Worm (Caenorhabditis elegans) whole organism, dauer: ENCODE results near the gene srx-10.

Experiments used
- unc-62 ChIP-seq: sonication (generic microtip); optimal IDR thresholded peaks from 2 replicates; lab custom pipeline; 2017; ENCODE audit warnings: missing biosample characterization, missing genetic modification reagents, missing genetic modification characterization

The srx-10 gene

DNA sequence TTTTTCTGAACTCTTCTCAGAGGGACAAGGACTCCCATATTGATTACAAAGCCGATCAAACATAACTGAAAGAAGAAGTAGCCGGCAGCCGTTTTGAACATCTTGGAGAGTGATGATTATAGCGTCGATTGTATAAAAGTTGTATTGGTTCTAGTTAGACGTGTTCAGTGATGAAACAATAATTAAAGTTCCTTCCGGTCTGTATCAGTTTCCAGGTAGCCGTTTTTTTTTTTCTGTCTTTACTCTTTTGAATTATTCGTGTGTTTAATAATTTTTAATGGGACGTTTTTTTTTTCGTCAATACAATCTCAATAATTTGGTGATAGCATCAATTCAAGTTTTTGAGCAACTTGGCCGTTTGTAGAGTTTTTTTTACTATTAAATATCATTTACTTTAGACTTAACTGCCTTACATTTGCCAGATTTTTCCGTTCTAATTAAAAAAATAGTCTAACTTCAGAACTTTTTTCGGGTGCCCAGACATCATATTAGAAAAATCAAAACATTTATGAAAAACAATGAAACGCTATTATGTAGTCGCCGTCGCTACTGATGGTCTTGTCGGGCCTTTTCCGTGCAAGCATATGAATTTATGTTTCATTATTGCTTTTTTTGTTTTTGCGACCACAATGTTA lies at the start of gene srx-10, which contains the start of gene clec-226:
TSS of gene srx-10 (minus strand) at position 101 of the 635 bp plus-strand sequence.
TSS of gene clec-226 (plus strand) at position 585 of the 635 bp plus-strand sequence.
- no peak for TF ChIP-seq unc-62 (GFP tag; lab: Kevin White, UChicago)

ce11 chrV:13993478-13993877 lies 47.2 kb upstream of the srx-10 start:
- TF ChIP-seq unc-62 (GFP tag; lab: Kevin White, UChicago): no peak

- TF ChIP-seq unc-62 (GFP tag; lab: Kevin White, UChicago): no peak
These were observed 46.2 kb upstream of the srx-10 start, which contains the start of gene droe-4 for ce11 chrV:13992485-13992884. Gene droe-4 (plus strand): TSS chrV:13992656.

- TF ChIP-seq unc-62 (GFP tag; lab: Kevin White, UChicago): no peak
These were observed 40.5 kb upstream of the srx-10 start for ce11 chrV:13986823-13987222.

DNA sequence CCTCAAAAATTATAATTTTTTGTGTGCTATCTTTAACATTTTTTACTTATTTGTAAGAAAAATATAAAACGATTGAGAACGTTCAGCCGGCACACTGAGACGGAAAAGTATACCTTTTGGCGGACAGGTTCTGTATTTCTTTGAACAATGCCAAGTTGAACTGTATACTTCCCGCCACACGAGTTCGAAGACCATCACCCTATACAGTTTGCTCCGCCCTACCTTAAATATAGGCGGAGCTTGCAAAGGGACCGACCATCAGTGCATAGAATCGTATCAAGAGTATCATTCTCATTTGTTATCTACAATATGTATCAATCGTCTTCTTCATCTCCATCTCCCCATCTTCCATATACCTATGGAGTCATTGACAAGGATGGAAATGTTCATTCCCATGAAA lies 38.5 kb upstream of the srx-10 start, which contains the start of gene end-1:
TSS of gene end-1 (plus strand) at position 301 of the 400 bp plus-strand sequence.
- no peak for TF ChIP-seq unc-62 (GFP tag; lab: Kevin White, UChicago)

ce11 chrV:13981677-13982076 lies 35.4 kb upstream of the srx-10 start:
- no peak for TF ChIP-seq unc-62 (GFP tag; lab: Kevin White, UChicago)

- TF ChIP-seq unc-62 (GFP tag; lab: Kevin White, UChicago): no peak
These were observed 34.5 kb upstream of the srx-10 start, which contains the start of gene eol-1 for ce11 chrV:13980807-13981206. Gene eol-1 (minus strand): TSS chrV:13980907.

- TF ChIP-seq unc-62 (GFP tag; lab: Kevin White, UChicago): no peak
These were observed 17.1 kb upstream of the srx-10 start, which contains the start of gene sao-1 for ce11 chrV:13963279-13963976. Gene sao-1 (plus strand): TSS chrV:13963926.

ce11 chrV:13961927-13962419 lies 15.7 kb upstream of the srx-10 start, which contains the start of the genes algn-13 and R10D12.13:
Gene algn-13 (minus strand): TSS chrV:13961977.
Gene R10D12.13 (plus strand): TSS chrV:13962417.
- TF ChIP-seq unc-62 (GFP tag; lab: Kevin White, UChicago): no peak

- no peak for TF ChIP-seq unc-62 (GFP tag; lab: Kevin White, UChicago)
These were observed 14.6 kb upstream of the srx-10 start, which contains the start of gene srh-24 for ce11 chrV:13960916-13961315. Gene srh-24 (minus strand): TSS chrV:13961016.

DNA sequence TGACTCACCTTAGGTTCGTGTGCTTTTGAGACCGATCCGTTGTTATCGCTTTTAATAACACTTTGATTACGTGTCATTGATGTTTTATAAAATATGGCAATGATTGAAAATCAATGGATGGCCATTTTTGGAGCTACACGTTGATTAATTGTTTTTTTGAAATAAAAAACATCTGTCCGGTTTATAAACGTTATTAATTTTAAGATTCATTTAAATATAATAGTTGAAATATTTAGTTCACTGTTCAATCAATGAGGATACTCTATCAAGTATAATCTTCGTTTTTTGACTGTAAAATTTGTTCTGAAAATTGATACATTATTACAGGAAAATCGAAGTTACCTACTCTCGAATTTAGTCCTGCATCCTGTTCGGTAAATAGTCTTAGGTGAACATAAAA lies 12.0 kb upstream of the srx-10 start, which contains the start of gene R10D12.10:
TSS of gene R10D12.10 (minus strand) at position 101 of the 400 bp plus-strand sequence.
- TF ChIP-seq unc-62 (GFP tag; lab: Kevin White, UChicago): no peak

DNA sequence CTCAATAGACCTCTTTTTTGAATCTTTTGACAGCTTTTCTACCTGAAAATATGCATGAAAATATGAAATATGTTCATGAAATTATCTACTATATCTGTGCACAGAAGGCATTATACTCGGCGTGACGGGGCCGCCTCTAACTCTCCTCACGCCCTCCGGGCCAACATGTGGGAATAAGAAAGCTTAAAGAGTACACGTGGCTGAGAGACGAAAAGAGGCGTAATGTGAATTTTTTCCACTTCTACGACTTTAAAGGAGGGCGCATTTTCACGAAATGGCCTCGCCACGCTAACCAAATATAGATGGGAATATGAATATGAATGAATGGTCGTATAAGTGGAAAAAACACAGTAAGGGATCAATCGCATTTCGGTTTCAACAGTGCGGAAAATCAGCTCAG lies 11.4 kb upstream of the srx-10 start:
- TF ChIP-seq unc-62 (GFP tag; lab: Kevin White, UChicago): no peak

DNA sequence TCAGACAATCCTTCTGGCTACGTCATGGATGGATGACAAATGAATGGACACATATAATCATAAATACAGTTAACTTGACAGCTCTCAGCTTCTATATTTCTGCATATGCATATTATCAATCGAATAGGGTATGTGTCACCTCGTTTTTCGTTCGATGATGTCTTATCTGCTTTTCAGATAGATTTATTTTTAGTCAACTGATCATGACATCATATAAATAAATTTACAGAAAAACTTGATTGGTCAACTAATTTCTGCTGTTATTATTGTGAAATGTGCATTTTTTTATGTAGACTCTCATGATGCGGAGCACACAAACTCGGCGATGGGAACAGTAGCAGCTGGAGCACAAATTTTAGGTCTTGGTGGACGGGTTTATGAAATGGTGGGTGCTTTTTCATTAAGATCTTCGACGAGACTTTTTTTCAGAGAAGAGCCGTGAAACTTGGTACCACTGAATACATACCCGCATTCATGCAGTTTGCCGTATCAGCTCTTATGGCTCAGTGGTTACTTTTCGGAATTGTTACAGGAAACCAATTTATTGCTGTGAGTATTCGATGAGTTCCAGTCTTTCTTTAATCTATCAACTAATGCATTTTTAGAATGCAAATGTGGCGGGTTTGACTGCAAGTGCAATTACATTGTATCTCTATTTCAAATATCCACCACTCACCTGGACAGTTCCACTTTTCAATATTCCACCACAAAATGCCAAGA lies 9.2 kb upstream of the srx-10 start:
- TF ChIP-seq unc-62 (GFP tag; lab: Kevin White, UChicago): no peak

DNA sequence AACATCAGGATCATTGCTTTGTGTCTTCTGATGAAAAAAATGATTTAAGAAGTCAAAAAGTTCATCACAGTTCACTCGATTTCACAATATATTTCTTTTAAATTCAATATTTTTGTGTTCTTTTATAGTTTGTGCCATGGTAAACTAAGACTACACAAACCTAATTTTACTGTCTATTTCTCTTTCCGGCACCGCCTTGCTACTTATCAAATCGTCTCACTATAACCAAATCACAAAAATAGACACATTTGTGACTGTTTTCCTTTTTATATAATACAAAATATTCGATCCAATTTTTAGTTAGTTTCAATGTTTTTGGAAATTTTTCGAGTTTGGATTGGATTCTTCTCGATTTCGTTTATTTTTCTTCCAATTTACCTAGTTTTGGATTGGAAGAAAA lies 7.8 kb upstream of the srx-10 start, which contains the start of gene swt-6:
TSS of gene swt-6 (plus strand) at position 301 of the 400 bp plus-strand sequence.
- TF ChIP-seq unc-62 (GFP tag; lab: Kevin White, UChicago): no peak

DNA sequence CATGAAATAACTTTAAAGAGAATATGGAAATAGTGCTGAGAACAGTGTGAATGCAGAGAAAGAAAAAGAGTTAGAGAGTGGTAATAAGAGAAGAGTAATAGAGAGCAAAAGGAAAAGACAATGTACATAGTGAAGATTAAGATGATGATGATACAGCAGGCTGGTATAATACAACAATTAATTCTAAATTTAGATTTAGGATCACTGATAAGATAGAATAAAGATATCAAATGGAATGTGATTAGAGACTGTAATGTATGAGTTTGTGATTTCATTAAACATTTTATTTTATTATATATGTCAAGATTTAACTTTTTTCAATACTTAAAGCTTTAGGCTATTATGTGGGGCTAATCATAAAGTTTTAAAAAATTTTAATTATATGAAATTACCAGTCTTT lies 6.9 kb upstream of the srx-10 start, which contains the start of gene R10D12.8:
TSS of gene R10D12.8 (minus strand) at position 101 of the 400 bp plus-strand sequence.
- no peak for TF ChIP-seq unc-62 (GFP tag; lab: Kevin White, UChicago)
